Fruit fly (Drosophila melanogaster): ENCODE data around the gene Rcd-1.

Rcd-1 gene

DNA sequence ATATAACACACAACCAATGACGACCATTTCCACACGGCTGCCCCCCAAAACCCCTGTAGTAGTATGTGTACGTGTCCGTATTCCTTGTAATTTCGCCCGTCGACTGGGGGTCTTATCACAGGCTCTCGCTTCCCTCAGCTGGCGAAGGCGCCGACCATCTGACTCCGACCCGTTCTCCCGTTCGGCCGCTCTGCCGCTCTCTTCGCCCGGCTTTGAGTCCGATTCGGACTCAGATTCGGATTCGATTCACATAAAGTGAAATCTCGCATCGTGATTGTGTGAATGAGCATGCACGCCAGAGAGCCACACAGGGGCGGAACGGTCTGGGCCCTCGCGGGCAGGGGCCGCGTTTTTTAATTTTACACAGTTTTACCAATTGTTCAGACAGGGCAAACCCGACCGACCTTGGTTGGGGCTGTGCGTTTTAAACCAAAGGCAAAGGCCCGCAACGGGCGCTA lies 27.1 kb downstream of the Rcd-1 start (continued):
- TF ChIP-seq CG10565 (GFP tag; optimal IDR thresholded peaks at IDR 0.05) (no peak), Neu2 (GFP tag; optimal IDR thresholded peaks at IDR 0.05; ENCODE audit: borderline replicate concordance) (no peak), CG11695 (GFP tag; IDR thresholded peaks at IDR 0.05) (no peak), ssp (GFP tag; IDR thresholded peaks at IDR 0.05) (0 out of 2 replicates have a peak, but pooled peaks have one; percentile 18), CG6689 (GFP tag; IDR thresholded peaks at IDR 0.05) (peak; percentile 53), CG11723 (GFP tag; optimal IDR thresholded peaks at IDR 0.05) (no peak), corto (GFP tag; optimal IDR thresholded peaks at IDR 0.05) (no peak), CG13296 (GFP tag; optimal IDR thresholded peaks at IDR 0.05) (no peak), CG4730 (GFP tag; IDR thresholded peaks at IDR 0.05) (no peak), Blimp-1 (GFP tag; optimal IDR thresholded peaks at IDR 0.05) (peak; percentile 10), crp (GFP tag; optimal IDR thresholded peaks at IDR 0.05) (peak in 1 of 2 experiments; percentile 23), Dek (tag; optimal IDR thresholded peaks at IDR 0.05) (peak; percentile 13), tll (GFP tag; optimal IDR thresholded peaks at IDR 0.05) (no peak), gsb (GFP tag; IDR thresholded peaks at IDR 0.05) (peak; percentile 48; the same call in 1 of the 2 replicates), Kr (GFP tag; optimal IDR thresholded peaks at IDR 0.05) (no peak), Nf-YB (GFP tag; optimal IDR thresholded peaks at IDR 0.05) (no peak), CG7372 (GFP tag; IDR thresholded peaks at IDR 0.05) (no peak), Camta (GFP tag; optimal IDR thresholded peaks at IDR 0.05) (peak; percentile 5), Dfd (GFP tag; optimal IDR thresholded peaks at IDR 0.05) (no peak), mld (GFP tag; IDR thresholded peaks at IDR 0.05; ENCODE audit: partially characterized antibody) (no peak), Mes4 (GFP tag; optimal IDR thresholded peaks at IDR 0.05) (no peak), amos (GFP tag; IDR thresholded peaks at IDR 0.05; ENCODE audit: partially characterized antibody) (peak; percentile 70), CG3281 (GFP tag; optimal IDR thresholded peaks at IDR 0.05) (no peak), CG1233 (GFP tag; optimal IDR thresholded peaks at IDR 0.05) (no peak), gce (GFP tag; IDR thresholded peaks at IDR 0.05) (no peak), vvl (GFP tag; IDR thresholded peaks at IDR 0.05) (peak; percentile 59; the same call in 1 of the 2 replicates), h (optimal IDR thresholded peaks at IDR 0.05) (no peak), CG11085 (GFP tag; IDR thresholded peaks at IDR 0.05) (0 out of 2 replicates have a peak, but pooled peaks have one; percentile 13), CG11247 (GFP tag; IDR thresholded peaks at IDR 0.05) (peak; percentile 48; the same call in 1 of the 2 replicates), dati (GFP tag; IDR thresholded peaks at IDR 0.05) (no peak), Max (GFP tag; optimal IDR thresholded peaks at IDR 0.05) (no peak), danr (GFP tag; IDR thresholded peaks at IDR 0.05) (no peak), CG15514 (GFP tag; optimal IDR thresholded peaks at IDR 0.05) (peak; percentile 4), insv (GFP tag; optimal IDR thresholded peaks at IDR 0.05) (no peak), fd64A (GFP tag; optimal IDR thresholded peaks at IDR 0.05) (no peak), CG34224 (GFP tag; IDR thresholded peaks at IDR 0.05; ENCODE audit: partially characterized antibody) (no peak), caup (GFP tag; optimal IDR thresholded peaks at IDR 0.05; ENCODE audit: severe bottlenecking) (no peak), stwl (tag; optimal IDR thresholded peaks at IDR 0.05) (no peak), en (GFP tag; optimal IDR thresholded peaks at IDR 0.05) (no peak), Bdp1 (GFP tag; optimal IDR thresholded peaks at IDR 0.05) (no peak), CG6765 (GFP tag; optimal IDR thresholded peaks at IDR 0.05) (no peak), ems (GFP tag; optimal IDR thresholded peaks at IDR 0.05) (peak; percentile 24), abd-A (tag; optimal IDR thresholded peaks at IDR 0.05) (no peak), CG4707 (GFP tag; optimal IDR thresholded peaks at IDR 0.05) (no peak), D (optimal IDR thresholded peaks at IDR 0.05) (no peak), D (GFP tag; optimal IDR thresholded peaks at IDR 0.05) (no peak), ken (GFP tag; IDR thresholded peaks at IDR 0.05) (peak; percentile 30; the same call in 1 of the 3 replicates), klu (GFP tag; IDR thresholded peaks at IDR 0.05) (no peak; the same call in 1 of the 2 replicates), CG17186 (GFP tag; optimal IDR thresholded peaks at IDR 0.05) (no peak), phol (tag; optimal IDR thresholded peaks at IDR 0.05) (peak; percentile 1)

All from whole organism, embryonic.